Fruit fly (Drosophila melanogaster) whole organism, embryonic: Measurements from ENCODE around the gene CG18213.

ENCODE experiments used
- Awh ChIP-seq: fragments of 200-800 bp; sonication (Bioruptor generic); IDR thresholded peaks from 2 replicates; pipeline ENCODE4, ENCODE4 v1.3.6; 2022; ENCODE audit warnings: missing biosample characterization, missing genetic modification characterization
- CG1024 ChIP-seq: fragments of 200-800 bp; sonication (Bioruptor generic); IDR thresholded peaks from 2 replicates; pipeline ENCODE4 v1.3.6; 2022; ENCODE audit warnings: missing biosample characterization, missing genetic modification characterization
- CG10959 ChIP-seq: fragments of 200-800 bp; sonication (Bioruptor generic); IDR thresholded peaks from 2 replicates; pipeline ENCODE4 v1.3.6; 2022; ENCODE audit warnings: missing biosample characterization, missing genetic modification characterization
- CG11093 ChIP-seq: fragments of 200-800 bp; sonication (Bioruptor generic); IDR thresholded peaks from 3 replicates; pipeline ENCODE4 v1.3.6; 2022; ENCODE audit warnings: missing biosample characterization, missing genetic modification characterization
- CG1233 ChIP-seq: fragments of 200-800 bp; sonication (Bioruptor generic); optimal IDR thresholded peaks from 4 replicates; lab custom pipeline; 2018; ENCODE audit warnings: missing biosample characterization, mild to moderate bottlenecking, missing genetic modification characterization
- CG13287 ChIP-seq: fragments of 200-800 bp; sonication (Bioruptor generic); IDR thresholded peaks from 2 replicates; pipeline ENCODE4 v1.3.6; 2022; ENCODE audit warnings: missing biosample characterization, missing genetic modification characterization; ENCODE audit not compliant: partially characterized antibody
- CG14050 ChIP-seq: fragments of 200-800 bp; sonication (Bioruptor generic); IDR thresholded peaks from 3 replicates; pipeline ENCODE4 v1.3.6; 2022; ENCODE audit warnings: missing biosample characterization, missing genetic modification characterization
- CG15514 ChIP-seq: fragments of 200-800 bp; sonication (Bioruptor generic); optimal IDR thresholded peaks from 3 replicates; lab custom pipeline; 2017; ENCODE audit warnings: missing biosample characterization, missing genetic modification characterization, mild to moderate bottlenecking, moderate library complexity, missing genetic modification reagents
- CG16815 ChIP-seq: fragments of 200-800 bp; sonication (Bioruptor generic); optimal IDR thresholded peaks from 3 replicates; lab custom pipeline; 2017; ENCODE audit warnings: missing biosample characterization, mild to moderate bottlenecking, missing genetic modification characterization
- CG1832 ChIP-seq: fragments of 200-800 bp; sonication (Bioruptor generic); optimal IDR thresholded peaks from 2 replicates; lab custom pipeline; 2017; ENCODE audit warnings: missing biosample characterization, mild to moderate bottlenecking, missing genetic modification characterization, inconsistent platforms
- CG18619 ChIP-seq: fragments of 200-800 bp; sonication (Bioruptor generic); optimal IDR thresholded peaks from 3 replicates; lab custom pipeline; 2017; ENCODE audit warnings: missing biosample characterization, mild to moderate bottlenecking, missing genetic modification characterization
- CG18764 ChIP-seq: fragments of 200-800 bp; sonication (Bioruptor generic); optimal IDR thresholded peaks from 3 replicates; lab custom pipeline; 2016; ENCODE audit warnings: missing biosample characterization, missing genetic modification characterization
- CG4282 ChIP-seq: fragments of 200-800 bp; sonication (Bioruptor generic); optimal IDR thresholded peaks from 2 replicates; lab custom pipeline; 2016; ENCODE audit warnings: missing biosample characterization, missing genetic modification characterization
- CG6254 ChIP-seq: fragments of 200-800 bp; sonication (Bioruptor generic); optimal IDR thresholded peaks from 3 replicates; lab custom pipeline; 2017; ENCODE audit warnings: mild to moderate bottlenecking, missing biosample characterization, missing genetic modification reagents, missing genetic modification characterization
- CG6765 ChIP-seq: fragments of 200-800 bp; sonication (Bioruptor generic); optimal IDR thresholded peaks from 3 replicates; lab custom pipeline; 2017; ENCODE audit warnings: missing biosample characterization, mild to moderate bottlenecking, missing genetic modification characterization
- CG8924 ChIP-seq: fragments of 200-800 bp; optimal IDR thresholded peaks from 3 replicates; lab custom pipeline; 2019; ENCODE audit warnings: missing biosample characterization, mild to moderate bottlenecking, missing genetic modification characterization, moderate library complexity
- CG9876 ChIP-seq: fragments of 200-800 bp; sonication (Bioruptor generic); optimal IDR thresholded peaks from 2 replicates; lab custom pipeline; 2016; ENCODE audit warnings: missing biosample characterization, missing genetic modification characterization
- CHES-1-like ChIP-seq: fragments of 200-800 bp; sonication (Bioruptor generic); optimal IDR thresholded peaks from 2 replicates; lab custom pipeline; 2016; ENCODE audit warnings: missing biosample characterization, missing genetic modification characterization
- CrebB ChIP-seq: fragments of 200-800 bp; sonication (Bioruptor generic); optimal IDR thresholded peaks from 3 replicates; lab custom pipeline; 2018; ENCODE audit warnings: missing biosample characterization, mild to moderate bottlenecking, missing genetic modification characterization
- Dip3 ChIP-seq: fragments of 200-800 bp; sonication (Bioruptor generic); optimal IDR thresholded peaks from 3 replicates; lab custom pipeline; 2016; ENCODE audit warnings: missing biosample characterization, missing genetic modification characterization
- Eip74EF ChIP-seq, 2 experiments: fragments of 200-800 bp in 1 of 2; fragments of >200 bp in 1 of 2; sonication (Bioruptor generic) in 1 of 2; optimal IDR thresholded peaks; 2 replicates each; lab custom pipeline; 2017 to 2019; ENCODE audit warnings: missing biosample characterization in 2 of 2, missing genetic modification characterization in 2 of 2, mild to moderate bottlenecking in 1 of 2, moderate library complexity in 1 of 2
- Scr ChIP-seq: fragments of 200-800 bp; sonication (Bioruptor generic); IDR thresholded peaks from 2 replicates; pipeline ENCODE4 v1.3.6; 2022; ENCODE audit warnings: missing biosample characterization, missing genetic modification characterization; ENCODE audit not compliant: partially characterized antibody
- Sin3A ChIP-seq: fragments of >200 bp; optimal IDR thresholded peaks from 2 replicates; lab custom pipeline; 2018
- Sox102F ChIP-seq: fragments of 200-800 bp; sonication (Bioruptor generic); optimal IDR thresholded peaks from 2 replicates; lab custom pipeline; 2018; ENCODE audit warnings: missing biosample characterization, mild to moderate bottlenecking, missing genetic modification characterization, moderate library complexity
- Trl ChIP-seq, 3 experiments: fragments of >200 bp in 2 of 3; fragments of 200-800 bp in 1 of 3; sonication (Bioruptor generic) in 1 of 3; optimal IDR thresholded peaks; 2 replicates in 1 of 3; 3 replicates in 2 of 3; lab custom pipeline; 2016 to 2017; ENCODE audit warnings: missing biosample characterization in 1 of 3, missing genetic modification characterization in 1 of 3
- Usf ChIP-seq: fragments of 200-800 bp; sonication (Bioruptor generic); optimal IDR thresholded peaks from 2 replicates; lab custom pipeline; 2017; ENCODE audit warnings: missing genotype, missing biosample characterization, missing genetic modification characterization
- YL-1 ChIP-seq: fragments of 200-800 bp; sonication (Bioruptor generic); optimal IDR thresholded peaks from 3 replicates; lab custom pipeline; 2017; ENCODE audit warnings: missing biosample characterization, mild to moderate bottlenecking, missing genetic modification characterization
- ara ChIP-seq: fragments of 200-800 bp; sonication (Bioruptor generic); IDR thresholded peaks from 2 replicates; pipeline ENCODE4 v1.3.6; 2022; ENCODE audit warnings: missing biosample characterization, missing genetic modification characterization
- ash1 ChIP-seq: fragments of 200-800 bp; sonication (Bioruptor generic); optimal IDR thresholded peaks from 2 replicates; lab custom pipeline; 2018; ENCODE audit warnings: missing biosample characterization, mild to moderate bottlenecking, missing genetic modification characterization
- bcd ChIP-seq: fragments of 200-800 bp; sonication (Bioruptor generic); optimal IDR thresholded peaks from 2 replicates; lab custom pipeline; 2017; ENCODE audit warnings: missing biosample characterization, mild to moderate bottlenecking, missing genetic modification characterization
- da ChIP-seq: fragments of 200-800 bp; sonication (Bioruptor generic); optimal IDR thresholded peaks from 2 replicates; lab custom pipeline; 2016; ENCODE audit warnings: missing biosample characterization, missing genetic modification characterization
- disco-r ChIP-seq: fragments of 200-800 bp; sonication (Bioruptor generic); optimal IDR thresholded peaks from 2 replicates; lab custom pipeline; 2016; ENCODE audit warnings: missing biosample characterization, missing genetic modification characterization
- ems ChIP-seq: fragments of 200-800 bp; sonication (Bioruptor generic); optimal IDR thresholded peaks from 3 replicates; lab custom pipeline; 2016; ENCODE audit warnings: missing biosample characterization, missing genetic modification characterization
- eve ChIP-seq, 2 experiments: fragments of >200 bp; optimal IDR thresholded peaks; 2 replicates each; lab custom pipeline; 2017; ENCODE audit warnings: missing biosample characterization in 2 of 2, missing genetic modification characterization in 2 of 2
- ewg ChIP-seq: fragments of 200-800 bp; sonication (Bioruptor generic); optimal IDR thresholded peaks from 3 replicates; lab custom pipeline; 2017; ENCODE audit warnings: mild to moderate bottlenecking, missing biosample characterization, missing genetic modification reagents, missing genetic modification characterization
- exex ChIP-seq: fragments of 200-800 bp; sonication (Bioruptor generic); optimal IDR thresholded peaks from 4 replicates; lab custom pipeline; 2018; ENCODE audit warnings: missing biosample characterization, mild to moderate bottlenecking, missing genetic modification characterization, moderate library complexity
- grn ChIP-seq: fragments of 200-800 bp; sonication (Bioruptor generic); optimal IDR thresholded peaks from 3 replicates; lab custom pipeline; 2017; ENCODE audit warnings: missing biosample characterization, missing genetic modification characterization
- ind ChIP-seq: fragments of 200-800 bp; sonication (Bioruptor generic); optimal IDR thresholded peaks from 3 replicates; lab custom pipeline; 2016; ENCODE audit warnings: missing biosample characterization, missing genetic modification characterization
- klu ChIP-seq: fragments of 200-800 bp; sonication (Bioruptor generic); IDR thresholded peaks from 2 replicates; pipeline ENCODE4 v1.3.6; 2022; ENCODE audit warnings: missing biosample characterization, missing genetic modification characterization
- p53 ChIP-seq: fragments of 200-800 bp; sonication (Bioruptor generic); optimal IDR thresholded peaks from 2 replicates; lab custom pipeline; 2016; ENCODE audit warnings: missing biosample characterization, missing genetic modification characterization
- phol ChIP-seq: fragments of 200-800 bp; sonication (Bioruptor generic); optimal IDR thresholded peaks from 3 replicates; lab custom pipeline; 2018; ENCODE audit warnings: missing biosample characterization, mild to moderate bottlenecking, missing genetic modification characterization, moderate library complexity
- pita ChIP-seq: fragments of 200-800 bp; sonication (Bioruptor generic); optimal IDR thresholded peaks from 2 replicates; lab custom pipeline; 2017; ENCODE audit warnings: missing biosample characterization, mild to moderate bottlenecking, missing genetic modification characterization
- ranshi ChIP-seq: fragments of 200-800 bp; sonication (Bioruptor generic); IDR thresholded peaks from 2 replicates; pipeline ENCODE4 v1.3.6; 2022; ENCODE audit warnings: missing biosample characterization, missing genetic modification characterization
- sens ChIP-seq: fragments of 200-800 bp; sonication (Bioruptor generic); peaks from one replicate; lab custom pipeline; 2016; ENCODE audit warnings: missing biosample characterization, missing genetic modification characterization
- sna ChIP-seq: fragments of 200-800 bp; sonication (Bioruptor generic); IDR thresholded peaks from 2 replicates; pipeline ENCODE4 v1.3.6; 2022; ENCODE audit warnings: missing biosample characterization, missing genetic modification characterization; ENCODE audit not compliant: partially characterized antibody
- trem ChIP-seq: fragments of 200-800 bp; optimal IDR thresholded peaks from 3 replicates; lab custom pipeline; 2019; ENCODE audit warnings: missing biosample characterization, mild to moderate bottlenecking, missing genetic modification characterization, moderate library complexity
- ttk ChIP-seq: fragments of 200-800 bp; sonication (Bioruptor generic); IDR thresholded peaks from 2 replicates; pipeline ENCODE4 v2.1.2; 2022; ENCODE audit warnings: missing biosample characterization, missing genetic modification characterization
- wdn ChIP-seq: fragments of 200-800 bp; sonication (Bioruptor generic); IDR thresholded peaks from 2 replicates; pipeline ENCODE4 v1.3.6; 2022; ENCODE audit warnings: missing biosample characterization, missing genetic modification characterization
- zfh1 ChIP-seq: fragments of 200-800 bp; sonication (Bioruptor generic); IDR thresholded peaks from 3 replicates; pipeline ENCODE4 v1.3.6; 2022; ENCODE audit warnings: missing biosample characterization, missing genetic modification characterization

CG18213 gene

DNA sequence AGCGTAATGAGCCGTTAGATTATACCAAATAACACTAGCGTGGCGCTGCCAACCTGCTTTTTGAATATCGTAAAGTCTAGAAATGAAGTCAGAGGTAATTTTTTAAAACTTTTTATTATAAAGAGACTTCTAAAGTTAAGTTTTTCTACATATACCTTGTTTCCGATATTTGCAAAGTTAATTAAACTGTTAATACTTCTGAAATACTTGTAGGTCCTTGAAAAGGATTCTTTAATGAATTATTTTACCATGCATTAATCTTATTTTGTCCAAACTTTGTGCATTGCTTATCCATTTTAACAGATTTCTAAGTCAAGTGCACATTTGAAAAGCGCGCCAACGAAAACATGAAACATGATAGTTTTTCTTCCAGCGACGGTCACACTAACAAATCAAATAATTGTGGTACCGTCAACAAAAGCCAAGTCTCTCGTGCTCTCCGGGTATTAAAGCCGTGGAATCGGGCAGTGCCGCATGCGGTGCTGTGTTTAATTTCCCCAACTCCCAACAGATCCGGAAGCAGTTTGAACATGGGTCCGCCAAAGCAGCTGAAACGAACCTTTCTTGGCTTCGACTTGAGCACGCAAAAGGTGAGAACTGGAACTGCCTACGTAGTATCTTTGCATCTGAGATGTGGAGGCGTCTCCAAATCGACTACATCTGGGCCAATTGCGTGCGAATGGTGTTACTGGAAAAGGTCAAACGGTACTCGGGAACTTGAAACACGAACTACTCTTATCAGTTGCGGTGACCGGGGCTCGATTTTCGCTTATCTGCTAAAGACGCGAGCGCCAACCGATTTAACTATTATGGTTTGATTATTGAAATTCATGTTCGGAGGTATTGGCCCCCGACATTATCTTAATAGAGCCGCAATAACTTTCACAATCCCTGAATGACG lies 43.7 kb downstream of the CG18213 start, which contains the start of the genes EMC2A and CG3534 (continued):
- no peak for TF ChIP-seq CG10959 (GFP tag; lab: Robert Waterston, UW)
- peak; percentile 59 for TF ChIP-seq Sin3A (lab: Kevin White, UChicago)
- no peak for TF ChIP-seq CHES-1-like
- no peak for TF ChIP-seq ewg (GFP tag; lab: Kevin White, UChicago)
- TF ChIP-seq CG1832 (GFP tag; lab: Kevin White, UChicago), result no peak
- no peak for TF ChIP-seq klu
- no peak for TF ChIP-seq CG6765 (GFP tag; lab: Kevin White, UChicago)
- TF ChIP-seq CG18619 (GFP tag; lab: Kevin White, UChicago), result no peak
- TF ChIP-seq CG1024, result no peak
- TF ChIP-seq ems (GFP tag; lab: Kevin White, UChicago), result peak; percentile 25
- no peak for TF ChIP-seq zfh1 (GFP tag; lab: Robert Waterston, UW)
- TF ChIP-seq sna (GFP tag; lab: Robert Waterston, UW), result peak; percentile 42; the same call in 1 of the 2 replicates
- no peak for TF ChIP-seq da
- TF ChIP-seq eve (GFP tag; optimal IDR thresholded peaks at IDR 0.05; lab: Kevin White, UChicago), result no peak
- TF ChIP-seq grn (GFP tag; lab: Kevin White, UChicago), result peak; percentile 12
- no peak for TF ChIP-seq ara (GFP tag; lab: Robert Waterston, UW)
- 0 out of 2 replicates have a peak, but pooled peaks have one; percentile 47 for TF ChIP-seq ranshi (GFP tag; lab: Robert Waterston, UW)
- no peak for TF ChIP-seq disco-r
- no peak for TF ChIP-seq CG4282 (GFP tag; lab: Kevin White, UChicago)
- TF ChIP-seq ttk (GFP tag; lab: Robert Waterston, UW), result no peak
- peak; percentile 41 for TF ChIP-seq bcd
- TF ChIP-seq CG9876 (GFP tag; lab: Kevin White, UChicago), result no peak
- TF ChIP-seq Scr (GFP tag; lab: Robert Waterston, UW), result no peak
- no peak for TF ChIP-seq CG1233 (GFP tag; lab: Kevin White, UChicago)
- TF ChIP-seq sens (GFP tag; lab: Kevin White, UChicago), result peak; percentile 86
- peak; percentile 24 for TF ChIP-seq YL-1
- no peak for TF ChIP-seq CG8924 (tag; lab: Kevin White, UChicago)
- peak; percentile 26; the same call in 1 of the 2 replicates for TF ChIP-seq CG13287 (GFP tag; lab: Robert Waterston, UW)
- no peak for TF ChIP-seq CrebB (tag; lab: Kevin White, UChicago)
- no peak for TF ChIP-seq pita (GFP tag; lab: Kevin White, UChicago)
- peak; percentile 98 for TF ChIP-seq trem (tag; lab: Kevin White, UChicago)
- no peak for TF ChIP-seq ash1
- TF ChIP-seq CG18764 (GFP tag; lab: Kevin White, UChicago), result no peak
- TF ChIP-seq Sox102F (GFP tag; lab: Kevin White, UChicago), result no peak
- no peak for TF ChIP-seq CG6254
- TF ChIP-seq wdn (GFP tag; lab: Robert Waterston, UW), result no peak
- peak; percentile 53 for TF ChIP-seq exex (tag; lab: Kevin White, UChicago)
- TF ChIP-seq Trl (optimal IDR thresholded peaks at IDR 0.05; lab: Kevin White, UChicago), result peak in 1 of 2 experiments; percentile 8
- TF ChIP-seq Trl (GFP tag; optimal IDR thresholded peaks at IDR 0.05; lab: Kevin White, UChicago), result no peak
- TF ChIP-seq Usf (GFP tag; lab: Kevin White, UChicago), result no peak
- peak; percentile 57 for TF ChIP-seq CG15514
- TF ChIP-seq phol (tag; lab: Kevin White, UChicago), result peak; percentile 68
- peak in 1 of 2 experiments; percentile 56 for TF ChIP-seq Eip74EF (GFP tag; optimal IDR thresholded peaks at IDR 0.05; lab: Kevin White, UChicago)
- no peak for TF ChIP-seq ind (GFP tag; lab: Kevin White, UChicago)
- TF ChIP-seq CG16815 (GFP tag; lab: Kevin White, UChicago), result no peak
- TF ChIP-seq p53, result peak; percentile 10
- TF ChIP-seq CG11093 (GFP tag; lab: Robert Waterston, UW), result no peak
- peak; percentile 32 for TF ChIP-seq Dip3
- 0 out of 2 replicates have a peak, but pooled peaks have one; percentile 18 for TF ChIP-seq Awh
- TF ChIP-seq CG14050 (GFP tag; lab: Robert Waterston, UW), result no peak
